Fruit fly (Drosophila melanogaster) whole organism, embryonic: Measurements from ENCODE around the gene Grx5.

Experiments
- Abd-B ChIP-seq: fragments of 200-800 bp; sonication (Bioruptor generic); optimal IDR thresholded peaks from 2 replicates; lab custom pipeline; 2018; ENCODE audit warnings: missing biosample characterization, mild to moderate bottlenecking, missing genetic modification characterization, moderate library complexity
- Adf1 ChIP-seq: fragments of 200-800 bp; sonication (Bioruptor generic); IDR thresholded peaks from 2 replicates; pipeline ENCODE4 v1.3.6; 2022; ENCODE audit warnings: missing biosample characterization, missing genetic modification characterization
- Asciz ChIP-seq: fragments of 200-800 bp; sonication (Bioruptor generic); optimal IDR thresholded peaks from 2 replicates; lab custom pipeline; 2017; ENCODE audit warnings: missing biosample characterization, mild to moderate bottlenecking, missing genetic modification characterization, missing genetic modification reagents
- Bgb ChIP-seq: fragments of 200-800 bp; sonication (Bioruptor generic); IDR thresholded peaks from 2 replicates; pipeline ENCODE4 v1.3.6; 2022; ENCODE audit warnings: missing biosample characterization, missing genetic modification characterization; ENCODE audit not compliant: partially characterized antibody
- CG10209 ChIP-seq: fragments of 200-800 bp; sonication (Bioruptor generic); optimal IDR thresholded peaks from 3 replicates; lab custom pipeline; 2017; ENCODE audit warnings: missing biosample characterization, mild to moderate bottlenecking, missing genetic modification characterization, missing genetic modification reagents
- CG10979 ChIP-seq: fragments of 200-800 bp; sonication (Bioruptor generic); optimal IDR thresholded peaks from 2 replicates; lab custom pipeline; 2018; ENCODE audit warnings: missing biosample characterization, mild to moderate bottlenecking, missing genetic modification characterization, moderate library complexity
- CG12299 ChIP-seq: fragments of 200-800 bp; sonication (Bioruptor generic); optimal IDR thresholded peaks from 2 replicates; lab custom pipeline; 2018; ENCODE audit warnings: missing biosample characterization, mild to moderate bottlenecking, missing genetic modification characterization
- CG13775 ChIP-seq: fragments of 200-800 bp; sonication (Bioruptor generic); optimal IDR thresholded peaks from 3 replicates; lab custom pipeline; 2017; ENCODE audit warnings: missing biosample characterization, mild to moderate bottlenecking, missing genetic modification characterization
- CG14965 ChIP-seq: fragments of 200-800 bp; sonication (Bioruptor generic); optimal IDR thresholded peaks from 2 replicates; lab custom pipeline; 2016; ENCODE audit warnings: missing biosample characterization, missing genetic modification characterization, borderline replicate concordance
- CG1792 ChIP-seq: fragments of 200-800 bp; sonication (Bioruptor generic); optimal IDR thresholded peaks from 2 replicates; lab custom pipeline; 2016; ENCODE audit warnings: missing biosample characterization, missing genetic modification characterization
- CG18599 ChIP-seq: fragments of 200-800 bp; sonication (Bioruptor generic); optimal IDR thresholded peaks from 3 replicates; lab custom pipeline; 2017; ENCODE audit warnings: missing biosample characterization, missing genetic modification characterization, mild to moderate bottlenecking, moderate library complexity, missing genetic modification reagents
- CG2129 ChIP-seq: fragments of 200-800 bp; sonication (Bioruptor generic); IDR thresholded peaks from 2 replicates; pipeline ENCODE4 v1.3.6; 2022; ENCODE audit warnings: missing biosample characterization, missing genetic modification characterization; ENCODE audit not compliant: partially characterized antibody
- CG2712 ChIP-seq: fragments of 200-800 bp; optimal IDR thresholded peaks from 3 replicates; lab custom pipeline; 2019; ENCODE audit warnings: missing biosample characterization, mild to moderate bottlenecking, missing genetic modification characterization, moderate library complexity
- CG30403 ChIP-seq: fragments of 200-800 bp; sonication (Bioruptor generic); optimal IDR thresholded peaks from 3 replicates; lab custom pipeline; 2016; ENCODE audit warnings: missing biosample characterization, missing genetic modification characterization
- CG3838 ChIP-seq: fragments of 200-800 bp; sonication (Bioruptor generic); optimal IDR thresholded peaks from 3 replicates; lab custom pipeline; 2016; ENCODE audit warnings: missing biosample characterization, missing genetic modification characterization
- CG4854 ChIP-seq: fragments of 200-800 bp; sonication (Bioruptor generic); optimal IDR thresholded peaks from 2 replicates; lab custom pipeline; 2016; ENCODE audit warnings: missing biosample characterization, missing genetic modification characterization, inconsistent platforms
- CG6654 ChIP-seq: fragments of 200-800 bp; sonication (Bioruptor generic); optimal IDR thresholded peaks from 2 replicates; lab custom pipeline; 2017; ENCODE audit warnings: missing biosample characterization, mild to moderate bottlenecking, missing genetic modification characterization
- CG6765 ChIP-seq: fragments of 200-800 bp; sonication (Bioruptor generic); optimal IDR thresholded peaks from 3 replicates; lab custom pipeline; 2017; ENCODE audit warnings: missing biosample characterization, mild to moderate bottlenecking, missing genetic modification characterization
- CG6813 ChIP-seq: fragments of 200-800 bp; sonication (Bioruptor generic); optimal IDR thresholded peaks from 2 replicates; lab custom pipeline; 2017; ENCODE audit warnings: missing biosample characterization, missing genetic modification characterization, mild to moderate bottlenecking, moderate library complexity, missing genetic modification reagents
- CG7987 ChIP-seq: fragments of 200-800 bp; sonication (Bioruptor generic); optimal IDR thresholded peaks from 2 replicates; lab custom pipeline; 2018; ENCODE audit warnings: missing biosample characterization, mild to moderate bottlenecking, missing genetic modification characterization, moderate library complexity
- CG9215 ChIP-seq: fragments of 200-800 bp; sonication (Bioruptor generic); IDR thresholded peaks from 2 replicates; pipeline ENCODE4 v1.3.6; 2022; ENCODE audit warnings: missing biosample characterization, missing genetic modification characterization
- CHES-1-like ChIP-seq: fragments of 200-800 bp; sonication (Bioruptor generic); optimal IDR thresholded peaks from 2 replicates; lab custom pipeline; 2016; ENCODE audit warnings: missing biosample characterization, missing genetic modification characterization
- Chrac-16 ChIP-seq: fragments of 200-800 bp; sonication (Bioruptor generic); optimal IDR thresholded peaks from 3 replicates; lab custom pipeline; 2016; ENCODE audit warnings: missing biosample characterization, missing genetic modification characterization
- Dbx ChIP-seq: fragments of 200-800 bp; sonication (Bioruptor generic); IDR thresholded peaks from 3 replicates; pipeline ENCODE4 v1.3.6; 2022; ENCODE audit warnings: missing biosample characterization, missing genetic modification characterization
- Drgx ChIP-seq: fragments of 200-800 bp; sonication (Bioruptor generic); IDR thresholded peaks from 2 replicates; pipeline ENCODE4 v1.3.6; 2022; ENCODE audit warnings: missing biosample characterization, missing genetic modification characterization
- HLH4C ChIP-seq: fragments of 200-800 bp; sonication (Bioruptor generic); IDR thresholded peaks from 3 replicates; pipeline ENCODE4 v1.3.6; 2022; ENCODE audit warnings: missing biosample characterization, missing genetic modification characterization; ENCODE audit not compliant: partially characterized antibody
- Jarid2 ChIP-seq: fragments of 200-800 bp; sonication (Bioruptor generic); optimal IDR thresholded peaks from 3 replicates; lab custom pipeline; 2017; ENCODE audit warnings: mild to moderate bottlenecking, missing biosample characterization, missing genetic modification reagents, missing genetic modification characterization
- Meics ChIP-seq: fragments of 200-800 bp; sonication (Bioruptor generic); optimal IDR thresholded peaks from 2 replicates; lab custom pipeline; 2017; ENCODE audit warnings: missing biosample characterization, mild to moderate bottlenecking, missing genetic modification characterization
- NK7.1 ChIP-seq: fragments of 200-800 bp; sonication (Bioruptor generic); optimal IDR thresholded peaks from 3 replicates; lab custom pipeline; 2016; ENCODE audit warnings: missing biosample characterization, missing genetic modification characterization
- NfI ChIP-seq: fragments of 200-800 bp; sonication (Bioruptor generic); optimal IDR thresholded peaks from 3 replicates; lab custom pipeline; 2018; ENCODE audit warnings: missing biosample characterization, mild to moderate bottlenecking, missing genetic modification characterization, moderate library complexity
- Scr ChIP-seq: fragments of 200-800 bp; sonication (Bioruptor generic); IDR thresholded peaks from 2 replicates; pipeline ENCODE4 v1.3.6; 2022; ENCODE audit warnings: missing biosample characterization, missing genetic modification characterization; ENCODE audit not compliant: partially characterized antibody
- Sox100B ChIP-seq: fragments of 200-800 bp; sonication (Bioruptor generic); optimal IDR thresholded peaks from 3 replicates; lab custom pipeline; 2018; ENCODE audit warnings: missing biosample characterization, mild to moderate bottlenecking, missing genetic modification characterization
- Sry-β ChIP-seq: fragments of 200-800 bp; sonication (Bioruptor generic); optimal IDR thresholded peaks from 2 replicates; lab custom pipeline; 2018; ENCODE audit warnings: missing biosample characterization, mild to moderate bottlenecking, missing genetic modification characterization, moderate library complexity
- Sry-δ ChIP-seq: fragments of 200-800 bp; sonication (Bioruptor generic); optimal IDR thresholded peaks from 2 replicates; lab custom pipeline; 2016; ENCODE audit warnings: missing biosample characterization, missing genetic modification characterization
- YL-1 ChIP-seq: fragments of 200-800 bp; sonication (Bioruptor generic); optimal IDR thresholded peaks from 3 replicates; lab custom pipeline; 2017; ENCODE audit warnings: missing biosample characterization, mild to moderate bottlenecking, missing genetic modification characterization
- caup ChIP-seq: fragments of 200-800 bp; sonication (Bioruptor generic); optimal IDR thresholded peaks from 3 replicates; lab custom pipeline; 2017; ENCODE audit warnings: missing biosample characterization, mild to moderate bottlenecking, missing genetic modification characterization, moderate library complexity; ENCODE audit not compliant: severe bottlenecking
- emc ChIP-seq: fragments of 200-800 bp; sonication (Bioruptor generic); optimal IDR thresholded peaks from 2 replicates; lab custom pipeline; 2016; ENCODE audit warnings: missing biosample characterization, missing genetic modification characterization
- fd96Cb ChIP-seq: fragments of 200-800 bp; sonication (Bioruptor generic); optimal IDR thresholded peaks from 2 replicates; lab custom pipeline; 2018; ENCODE audit warnings: missing biosample characterization, mild to moderate bottlenecking, missing genetic modification characterization, moderate library complexity
- grn ChIP-seq: fragments of 200-800 bp; sonication (Bioruptor generic); optimal IDR thresholded peaks from 3 replicates; lab custom pipeline; 2017; ENCODE audit warnings: missing biosample characterization, missing genetic modification characterization
- ham ChIP-seq: fragments of 200-800 bp; sonication (Bioruptor generic); IDR thresholded peaks from 2 replicates; pipeline ENCODE4 v1.3.6; 2022; ENCODE audit warnings: missing biosample characterization, missing genetic modification characterization
- hth ChIP-seq: fragments of >200 bp; optimal IDR thresholded peaks from 2 replicates; lab custom pipeline; 2017; ENCODE audit warnings: inconsistent platforms
- kay ChIP-seq: fragments of 200-800 bp; sonication (Bioruptor generic); optimal IDR thresholded peaks from 2 replicates; lab custom pipeline; 2016; ENCODE audit warnings: missing biosample characterization, missing genetic modification characterization
- lbe ChIP-seq: fragments of 200-800 bp; sonication (Bioruptor generic); optimal IDR thresholded peaks from 2 replicates; lab custom pipeline; 2016; ENCODE audit warnings: missing biosample characterization, mild to moderate bottlenecking, missing genetic modification characterization
- nau ChIP-seq: fragments of 200-800 bp; sonication (Bioruptor generic); optimal IDR thresholded peaks from 3 replicates; lab custom pipeline; 2017; ENCODE audit warnings: missing biosample characterization, mild to moderate bottlenecking, missing genetic modification characterization, missing genetic modification reagents
- onecut ChIP-seq: fragments of 200-800 bp; sonication (Bioruptor generic); IDR thresholded peaks from 2 replicates; pipeline ENCODE4 v1.3.6; 2022; ENCODE audit warnings: missing biosample characterization, missing genetic modification characterization
- otp ChIP-seq: fragments of 200-800 bp; sonication (Bioruptor generic); IDR thresholded peaks from 3 replicates; pipeline ENCODE4, ENCODE4 v1.3.6; 2022; ENCODE audit warnings: missing biosample characterization, missing genetic modification characterization
- pita ChIP-seq: fragments of 200-800 bp; sonication (Bioruptor generic); optimal IDR thresholded peaks from 2 replicates; lab custom pipeline; 2017; ENCODE audit warnings: missing biosample characterization, mild to moderate bottlenecking, missing genetic modification characterization
- slp2 ChIP-seq: fragments of 200-800 bp; sonication (Bioruptor generic); optimal IDR thresholded peaks from 2 replicates; lab custom pipeline; 2016; ENCODE audit warnings: missing biosample characterization, missing genetic modification characterization
- toy ChIP-seq: fragments of 200-800 bp; sonication (Bioruptor generic); IDR thresholded peaks from 2 replicates; pipeline ENCODE4 v1.3.6; 2022; ENCODE audit warnings: missing biosample characterization, missing genetic modification characterization
- vvl ChIP-seq: fragments of 200-800 bp; sonication (Bioruptor generic); IDR thresholded peaks from 2 replicates; pipeline ENCODE4 v1.3.6; 2022; ENCODE audit warnings: missing biosample characterization, missing genetic modification characterization

The Grx5 gene

dm6 chrX:14839047-14839446 lies 1.0 kb upstream of the Grx5 start, which contains the start of the genes CG32590 and Flo2 (continued):
- peak; percentile 71 for TF ChIP-seq CG13775
- TF ChIP-seq Abd-B (GFP tag; lab: Kevin White, UChicago), result peak; percentile 65
- TF ChIP-seq CG30403 (GFP tag; lab: Kevin White, UChicago), result peak; percentile 84
- peak; percentile 48 for TF ChIP-seq caup (GFP tag; lab: Kevin White, UChicago)
- no peak for TF ChIP-seq CG6654 (GFP tag; lab: Kevin White, UChicago)
- TF ChIP-seq CG6765 (GFP tag; lab: Kevin White, UChicago), result no peak
- TF ChIP-seq CG4854 (GFP tag; lab: Kevin White, UChicago), result peak; percentile 71
- peak; percentile 90 for TF ChIP-seq vvl (GFP tag; lab: Robert Waterston, UW)
- peak; percentile 66 for TF ChIP-seq NfI (GFP tag; lab: Kevin White, UChicago)
- peak; percentile 98 for TF ChIP-seq Scr (GFP tag; lab: Robert Waterston, UW)
- TF ChIP-seq Adf1 (GFP tag; lab: Robert Waterston, UW), result peak; percentile 64
- peak; percentile 45 for TF ChIP-seq CG10979
- TF ChIP-seq CHES-1-like (GFP tag; lab: Kevin White, UChicago), result peak; percentile 77
- TF ChIP-seq CG6813 (GFP tag; lab: Kevin White, UChicago), result no peak
- no peak for TF ChIP-seq hth (lab: Kevin White, UChicago)
- TF ChIP-seq CG1792 (GFP tag; lab: Kevin White, UChicago), result peak; percentile 65
- TF ChIP-seq Drgx (GFP tag; lab: Robert Waterston, UW), result peak; percentile 59
- no peak for TF ChIP-seq ham (GFP tag; lab: Robert Waterston, UW)
- peak; percentile 71; the same call in 1 of the 3 replicates for TF ChIP-seq otp (GFP tag; lab: Robert Waterston, UW)
- no peak for TF ChIP-seq CG7987 (GFP tag; lab: Kevin White, UChicago)
- TF ChIP-seq nau (GFP tag; lab: Kevin White, UChicago), result no peak
- TF ChIP-seq kay (GFP tag; lab: Kevin White, UChicago), result peak; percentile 36
- no peak for TF ChIP-seq grn (GFP tag; lab: Kevin White, UChicago)
- TF ChIP-seq YL-1, result no peak
- peak; percentile 52 for TF ChIP-seq slp2 (GFP tag; lab: Kevin White, UChicago)
- TF ChIP-seq toy (GFP tag; lab: Robert Waterston, UW), result peak; percentile 43; the same call in 1 of the 2 replicates
- TF ChIP-seq Sry-β, result no peak
- peak; percentile 16 for TF ChIP-seq NK7.1 (GFP tag; lab: Kevin White, UChicago)
- peak; percentile 36 for TF ChIP-seq fd96Cb (tag; lab: Kevin White, UChicago)
- 0 out of 2 replicates have a peak, but pooled peaks have one; percentile 25 for TF ChIP-seq onecut (GFP tag; lab: Robert Waterston, UW)
- peak; percentile 80 for TF ChIP-seq CG2712
- peak; percentile 31 for TF ChIP-seq CG3838 (GFP tag; lab: Kevin White, UChicago)
- TF ChIP-seq lbe (GFP tag; lab: Kevin White, UChicago), result peak; percentile 69
- TF ChIP-seq Jarid2 (GFP tag; lab: Kevin White, UChicago), result no peak
- TF ChIP-seq Sox100B (GFP tag; lab: Kevin White, UChicago), result peak; percentile 10
- no peak for TF ChIP-seq pita (GFP tag; lab: Kevin White, UChicago)
- TF ChIP-seq HLH4C (GFP tag; lab: Robert Waterston, UW), result peak; percentile 99
- peak; percentile 51 for TF ChIP-seq Meics (GFP tag; lab: Kevin White, UChicago)
- peak; percentile 74 for TF ChIP-seq CG18599 (GFP tag; lab: Kevin White, UChicago)
- TF ChIP-seq CG14965 (GFP tag; lab: Kevin White, UChicago), result no peak
- TF ChIP-seq CG10209, result peak; percentile 41
- TF ChIP-seq emc, result peak; percentile 13
- TF ChIP-seq CG2129 (GFP tag; lab: Robert Waterston, UW), result peak; percentile 92
- TF ChIP-seq CG12299 (tag; lab: Kevin White, UChicago), result peak; percentile 61
- TF ChIP-seq Asciz (GFP tag; lab: Kevin White, UChicago), result no peak
- TF ChIP-seq Chrac-16 (GFP tag; lab: Kevin White, UChicago), result peak; percentile 81
- peak; percentile 82 for TF ChIP-seq CG9215 (GFP tag; lab: Robert Waterston, UW)
- peak; percentile 94 for TF ChIP-seq Dbx
- peak; percentile 94 for TF ChIP-seq Sry-δ (GFP tag; lab: Kevin White, UChicago)
- peak; percentile 95 for TF ChIP-seq Bgb (GFP tag; lab: Robert Waterston, UW)
